Worm (Caenorhabditis elegans) whole organism, L1 larva: ENCODE results near the gene F49F1.2.

Experiments used
- dpl-1 ChIP-seq, 3 experiments: fragments of 150-350 bp in 2 of 3; sonication (generic microtip) in 1 of 3; optimal IDR thresholded peaks; 2 replicates each; lab custom pipeline; 2014 to 2017; ENCODE audit warnings: missing biosample characterization in 3 of 3, missing genetic modification characterization in 3 of 3, missing genetic modification reagents in 3 of 3
- elt-2 ChIP-seq: sonication (generic microtip); optimal IDR thresholded peaks from 2 replicates; lab custom pipeline; 2016; ENCODE audit warnings: missing genetic modification characterization, mild to moderate bottlenecking, inconsistent platforms, missing compliant biosample characterization, missing genetic modification reagents
- elt-3 ChIP-seq, 6 experiments: fragments of 150-350 bp in 1 of 6; sonication (generic microtip); optimal IDR thresholded peaks; 2 replicates each; lab custom pipeline; 2017 to 2018; ENCODE audit warnings: missing biosample characterization in 6 of 6, missing genetic modification characterization in 6 of 6, inconsistent platforms in 1 of 6
- fos-1 ChIP-seq: fragments of 150-350 bp; optimal IDR thresholded peaks from 2 replicates; lab custom pipeline; 2014; ENCODE audit warnings: missing biosample characterization, missing genetic modification characterization
- hpl-2 ChIP-seq: fragments of 150-350 bp; optimal IDR thresholded peaks from 2 replicates; lab custom pipeline; 2014; ENCODE audit warnings: missing biosample characterization, missing genetic modification reagents, missing genetic modification characterization
- lin-15B ChIP-seq: fragments of 150-350 bp; sonication (generic microtip); optimal IDR thresholded peaks from 3 replicates; lab custom pipeline; 2014; ENCODE audit warnings: missing biosample characterization, missing genetic modification characterization
- mep-1 ChIP-seq: fragments of 150-350 bp; optimal IDR thresholded peaks from 2 replicates; lab custom pipeline; 2014; ENCODE audit warnings: missing biosample characterization, missing genetic modification characterization
- nhr-28 ChIP-seq: fragments of 150-350 bp; optimal IDR thresholded peaks from 2 replicates; lab custom pipeline; 2014; ENCODE audit warnings: missing biosample characterization, missing genetic modification characterization
- nhr-77 ChIP-seq: fragments of 150-350 bp; optimal IDR thresholded peaks from 2 replicates; lab custom pipeline; 2014; ENCODE audit warnings: missing biosample characterization, missing genetic modification characterization
- sptf-1 ChIP-seq: fragments of 150-350 bp; optimal IDR thresholded peaks from 2 replicates; lab custom pipeline; 2014; ENCODE audit warnings: missing biosample characterization, missing genetic modification characterization
- unc-130 ChIP-seq: fragments of 150-350 bp; optimal IDR thresholded peaks from 2 replicates; lab custom pipeline; 2017; ENCODE audit warnings: missing biosample characterization, missing genetic modification characterization, inconsistent platforms
- ztf-11 ChIP-seq, 2 experiments: sonication (generic microtip); optimal IDR thresholded peaks; 2 replicates each; lab custom pipeline; 2016 to 2017; ENCODE audit warnings: missing genetic modification characterization in 2 of 2, missing biosample characterization in 1 of 2, missing compliant biosample characterization in 1 of 2

- no peak for TF ChIP-seq fos-1 (tag; lab: Kevin White, UChicago)
- no peak for TF ChIP-seq elt-3 (tag; optimal IDR thresholded peaks at IDR 0.05; lab: Kevin White, UChicago)
- no peak for TF ChIP-seq hpl-2 (GFP tag; lab: Kevin White, UChicago)
- TF ChIP-seq unc-130 (tag; lab: Kevin White, UChicago), result no peak
- no peak for TF ChIP-seq mep-1
- no peak for TF ChIP-seq nhr-77 (tag; lab: Kevin White, UChicago)
- no peak for TF ChIP-seq sptf-1 (tag; lab: Kevin White, UChicago)
- TF ChIP-seq lin-15B (tag; lab: Kevin White, UChicago), result no peak
- TF ChIP-seq elt-2 (tag; lab: Kevin White, UChicago), result no peak
- TF ChIP-seq nhr-28 (tag; lab: Kevin White, UChicago), result no peak
- TF ChIP-seq dpl-1 (GFP tag; optimal IDR thresholded peaks at IDR 0.05; lab: Kevin White, UChicago), result no peak
- TF ChIP-seq ztf-11 (tag; optimal IDR thresholded peaks at IDR 0.05; lab: Kevin White, UChicago), result no peak
Measured at ce11 chrIV:4096940-4097339, 18.8 kb upstream of the F49F1.2 start.
